Worm (Caenorhabditis elegans) whole organism, L3 larva: ENCODE measurements around the gene mig-2.

Experiments used
- R02D3.7 ChIP-seq: fragments of 150-350 bp; optimal IDR thresholded peaks from 2 replicates; lab custom pipeline; 2014; ENCODE audit warnings: missing biosample characterization, missing genetic modification characterization
- ZK546.5 ChIP-seq: sonication (generic microtip); optimal IDR thresholded peaks from 2 replicates; lab custom pipeline; 2017; ENCODE audit warnings: missing biosample characterization, missing genetic modification characterization
- aly-2 ChIP-seq: fragments of 150-350 bp; optimal IDR thresholded peaks from 2 replicates; lab custom pipeline; 2014; ENCODE audit warnings: missing biosample characterization, missing genetic modification characterization
- ama-1 ChIP-seq: fragments of 150-350 bp; optimal IDR thresholded peaks from 2 replicates; lab custom pipeline; 2018
- ceh-82 ChIP-seq: fragments of 150-350 bp; optimal IDR thresholded peaks from 2 replicates; lab custom pipeline; 2014; ENCODE audit warnings: missing biosample characterization, missing genetic modification characterization
- ceh-9 ChIP-seq: sonication (generic microtip); optimal IDR thresholded peaks from 2 replicates; lab custom pipeline; 2018; ENCODE audit warnings: missing biosample characterization, missing genetic modification characterization
- elt-2 ChIP-seq: sonication (generic microtip); optimal IDR thresholded peaks from 2 replicates; lab custom pipeline; 2016; ENCODE audit warnings: missing genetic modification reagents, mild to moderate bottlenecking, missing genetic modification characterization, missing compliant biosample characterization
- elt-3 ChIP-seq, 3 experiments: fragments of 150-350 bp in 1 of 3; sonication (generic microtip) in 2 of 3; optimal IDR thresholded peaks; 2 replicates in 2 of 3; 4 replicates in 1 of 3; lab custom pipeline; 2014 to 2017; ENCODE audit warnings: missing biosample characterization in 3 of 3, missing genetic modification characterization in 3 of 3
- eor-1 ChIP-seq, 2 experiments: fragments of 150-350 bp; optimal IDR thresholded peaks; 2 replicates each; lab custom pipeline; 2014 to 2018; ENCODE audit warnings: missing biosample characterization in 2 of 2, missing genetic modification characterization in 2 of 2
- fkh-10 ChIP-seq: sonication (generic microtip); optimal IDR thresholded peaks from 2 replicates; lab custom pipeline; 2017; ENCODE audit warnings: missing biosample characterization, missing genetic modification reagents, missing genetic modification characterization
- jun-1 ChIP-seq: fragments of 150-350 bp; optimal IDR thresholded peaks from 2 replicates; lab custom pipeline; 2014; ENCODE audit warnings: missing biosample characterization, missing genetic modification reagents, missing genetic modification characterization
- lin-39 ChIP-seq: fragments of 150-350 bp; optimal IDR thresholded peaks from 2 replicates; lab custom pipeline; 2018; ENCODE audit warnings: missing biosample characterization, missing genetic modification reagents, missing genetic modification characterization
- lsy-12 ChIP-seq: sonication (generic microtip); optimal IDR thresholded peaks from 2 replicates; lab custom pipeline; 2016; ENCODE audit warnings: mild to moderate bottlenecking, missing genetic modification characterization, missing compliant biosample characterization
- mdl-1 ChIP-seq: fragments of 150-350 bp; optimal IDR thresholded peaks from 2 replicates; lab custom pipeline; 2014; ENCODE audit warnings: missing biosample characterization, missing genetic modification characterization
- mml-1 ChIP-seq: fragments of 150-350 bp; sonication (generic microtip); optimal IDR thresholded peaks from 3 replicates; lab custom pipeline; 2014; ENCODE audit warnings: missing biosample characterization, missing genetic modification characterization
- nfya-1 ChIP-seq: sonication (generic microtip); optimal IDR thresholded peaks from 2 replicates; lab custom pipeline; 2017; ENCODE audit warnings: missing genetic modification characterization, mild to moderate bottlenecking, missing compliant biosample characterization, antibody characterized with exemption, moderate library complexity; ENCODE audit not compliant: insufficient read depth
- nhr-11 ChIP-seq: fragments of 150-350 bp; optimal IDR thresholded peaks from 2 replicates; lab custom pipeline; 2014; ENCODE audit warnings: missing biosample characterization, missing genetic modification characterization
- nhr-23 ChIP-seq: fragments of 150-350 bp; optimal IDR thresholded peaks from 2 replicates; lab custom pipeline; 2014; ENCODE audit warnings: missing biosample characterization, missing genetic modification reagents, missing genetic modification characterization
- nhr-237 ChIP-seq: fragments of 150-350 bp; optimal IDR thresholded peaks from 2 replicates; lab custom pipeline; 2014; ENCODE audit warnings: missing biosample characterization, missing genetic modification characterization
- nhr-25 ChIP-seq: sonication (generic microtip); optimal IDR thresholded peaks from 2 replicates; lab custom pipeline; 2017; ENCODE audit warnings: missing biosample characterization, missing genetic modification characterization
- nhr-28 ChIP-seq: fragments of 150-350 bp; optimal IDR thresholded peaks from 2 replicates; lab custom pipeline; 2014; ENCODE audit warnings: missing biosample characterization, missing genetic modification characterization
- nhr-43 ChIP-seq: sonication (generic microtip); optimal IDR thresholded peaks from 2 replicates; lab custom pipeline; 2016; ENCODE audit warnings: mild to moderate bottlenecking, missing genetic modification characterization, missing compliant biosample characterization; ENCODE audit not compliant: poor library complexity, severe bottlenecking
- nhr-67 ChIP-seq: fragments of 150-350 bp; optimal IDR thresholded peaks from 2 replicates; lab custom pipeline; 2014; ENCODE audit warnings: missing biosample characterization, missing genetic modification characterization
- nhr-76 ChIP-seq: fragments of 150-350 bp; sonication (generic microtip); optimal IDR thresholded peaks from 5 replicates; lab custom pipeline; 2014; ENCODE audit warnings: missing biosample characterization, missing genetic modification characterization
- nhr-77 ChIP-seq: fragments of 150-350 bp; optimal IDR thresholded peaks from 2 replicates; lab custom pipeline; 2014; ENCODE audit warnings: missing biosample characterization, missing genetic modification characterization
- pha-4 ChIP-seq: fragments of 150-350 bp; optimal IDR thresholded peaks from 2 replicates; lab custom pipeline; 2014; ENCODE audit warnings: missing biosample characterization, missing genetic modification reagents, missing genetic modification characterization
- sea-2 ChIP-seq: fragments of 150-350 bp; sonication (generic microtip); optimal IDR thresholded peaks from 4 replicates; lab custom pipeline; 2014; ENCODE audit warnings: missing biosample characterization, missing genetic modification reagents, missing genetic modification characterization
- skn-1 ChIP-seq: fragments of 150-350 bp; optimal IDR thresholded peaks from 2 replicates; lab custom pipeline; 2014; ENCODE audit warnings: missing biosample characterization, missing genetic modification characterization
- snpc-4 ChIP-seq: fragments of 150-350 bp; optimal IDR thresholded peaks from 2 replicates; lab custom pipeline; 2014; ENCODE audit warnings: missing biosample characterization, missing genetic modification characterization
- tbx-2 ChIP-seq: sonication (generic microtip); optimal IDR thresholded peaks from 2 replicates; lab custom pipeline; 2016; ENCODE audit warnings: mild to moderate bottlenecking, missing genetic modification characterization, missing compliant biosample characterization
- unc-39 ChIP-seq: sonication (generic microtip); optimal IDR thresholded peaks from 4 replicates; lab custom pipeline; 2017; ENCODE audit warnings: missing biosample characterization, missing genetic modification characterization
- unc-62 ChIP-seq: fragments of 150-350 bp; sonication (generic microtip); optimal IDR thresholded peaks from 4 replicates; lab custom pipeline; 2014; ENCODE audit warnings: missing biosample characterization, missing genetic modification reagents, missing genetic modification characterization
- zag-1 ChIP-seq: fragments of 150-350 bp; optimal IDR thresholded peaks from 2 replicates; lab custom pipeline; 2014; ENCODE audit warnings: missing biosample characterization, missing genetic modification characterization
- ztf-11 ChIP-seq: fragments of 150-350 bp; optimal IDR thresholded peaks from 2 replicates; lab custom pipeline; 2014; ENCODE audit warnings: missing biosample characterization, missing genetic modification characterization
- ztf-4 ChIP-seq: fragments of 150-350 bp; optimal IDR thresholded peaks from 2 replicates; lab custom pipeline; 2014; ENCODE audit warnings: missing biosample characterization, missing genetic modification characterization

The mig-2 gene

DNA sequence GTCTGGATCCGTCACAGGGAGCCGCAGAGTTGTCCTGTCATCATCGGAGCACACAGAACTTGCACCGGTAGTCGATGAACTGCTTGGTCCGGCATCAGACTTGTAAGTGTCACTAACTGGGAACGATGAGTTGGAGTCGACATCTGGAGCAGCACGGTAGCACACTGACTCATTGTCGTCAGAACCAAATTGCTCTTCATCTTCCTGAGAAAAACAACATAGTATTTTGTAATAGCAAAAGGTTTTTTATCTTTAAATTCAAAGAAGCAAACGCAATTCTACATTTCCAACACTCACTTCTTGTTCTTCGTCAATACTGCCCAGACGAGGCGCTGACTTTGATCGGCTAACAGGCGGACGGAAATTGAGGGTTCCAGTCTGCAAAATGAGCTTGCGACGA, 42.1 kb downstream of the mig-2 start:
- no peak for TF ChIP-seq pha-4
- TF ChIP-seq nhr-28 (tag; lab: Kevin White, UChicago) = no peak
- TF ChIP-seq fkh-10 (GFP tag; lab: Kevin White, UChicago) = no peak
- TF ChIP-seq ceh-82 (tag; lab: Kevin White, UChicago) = no peak
- TF ChIP-seq ama-1 = no peak
- no peak for TF ChIP-seq nhr-77 (tag; lab: Kevin White, UChicago)
- no peak for TF ChIP-seq mdl-1 (tag; lab: Kevin White, UChicago)
- TF ChIP-seq snpc-4 (tag; lab: Kevin White, UChicago) = no peak
- TF ChIP-seq ztf-11 (tag; lab: Kevin White, UChicago) = no peak
- TF ChIP-seq ZK546.5 (tag; lab: Kevin White, UChicago) = no peak
- no peak for TF ChIP-seq ceh-9 (tag; lab: Kevin White, UChicago)
- no peak for TF ChIP-seq elt-2 (tag; lab: Kevin White, UChicago)
- no peak for TF ChIP-seq tbx-2
- no peak for TF ChIP-seq lsy-12 (tag; lab: Kevin White, UChicago)
- no peak for TF ChIP-seq eor-1 (tag; optimal IDR thresholded peaks at IDR 0.05; lab: Kevin White, UChicago)
- no peak for TF ChIP-seq mml-1
- TF ChIP-seq nhr-67 = no peak
- no peak for TF ChIP-seq unc-62 (GFP tag; lab: Kevin White, UChicago)
- no peak for TF ChIP-seq unc-39 (tag; lab: Kevin White, UChicago)
- TF ChIP-seq lin-39 (tag; lab: Kevin White, UChicago) = no peak

DNA sequence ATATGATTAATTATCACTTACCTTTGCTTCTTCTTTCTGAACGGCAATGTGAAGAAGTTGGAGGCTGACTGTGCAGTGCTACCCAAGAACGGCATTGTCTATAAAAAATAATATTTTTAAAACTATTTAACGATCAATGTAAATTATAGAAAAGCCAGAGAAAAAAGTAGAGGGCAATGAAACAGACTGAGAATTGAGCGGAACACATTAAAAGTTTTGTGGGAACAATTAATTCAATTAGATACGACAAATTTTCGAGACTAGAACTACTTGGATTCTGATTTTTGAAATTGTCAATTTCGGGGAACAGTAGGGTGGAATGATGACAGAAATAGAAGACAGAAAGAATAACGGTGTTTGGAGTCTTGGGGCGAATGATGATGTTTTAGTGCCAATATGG, 43.2 kb downstream of the mig-2 start, which contains the start of gene F52D10.2:
F52D10.2 (minus strand) TSS at position 101 of the 400 bp plus-strand sequence.
- no peak for TF ChIP-seq ceh-9 (tag; lab: Kevin White, UChicago)
- TF ChIP-seq lsy-12 (tag; lab: Kevin White, UChicago) = no peak
- no peak for TF ChIP-seq nhr-11 (tag; lab: Kevin White, UChicago)
- TF ChIP-seq nhr-23 (tag; lab: Kevin White, UChicago) = no peak
- TF ChIP-seq R02D3.7 = no peak
- TF ChIP-seq nhr-67 = no peak
- no peak for TF ChIP-seq jun-1 (tag; lab: Kevin White, UChicago)
- TF ChIP-seq lin-39 (tag; lab: Kevin White, UChicago) = no peak
- TF ChIP-seq nhr-25 (tag; lab: Kevin White, UChicago) = no peak
- TF ChIP-seq aly-2 = no peak
- no peak for TF ChIP-seq ztf-4
- TF ChIP-seq nhr-76 (tag; lab: Kevin White, UChicago) = no peak
- TF ChIP-seq fkh-10 (GFP tag; lab: Kevin White, UChicago) = no peak

DNA sequence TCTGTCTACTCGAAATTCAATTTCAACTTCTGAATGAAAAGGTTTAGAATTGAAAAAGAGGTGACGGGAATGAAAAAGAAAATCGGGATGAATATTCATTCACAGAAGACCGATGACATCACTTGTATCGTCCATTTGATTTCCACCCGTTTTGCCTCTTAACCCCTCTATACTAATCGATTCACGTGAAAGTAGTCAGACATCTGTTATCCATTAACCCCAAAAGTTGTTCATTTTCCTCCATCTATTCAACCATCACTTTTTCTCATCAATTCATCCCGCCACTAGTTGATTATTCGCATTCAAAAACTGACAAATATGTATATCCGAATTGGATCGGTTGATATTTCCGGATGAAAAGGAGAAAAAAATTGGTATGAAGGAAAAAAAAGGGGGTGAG, 44.1 kb downstream of the mig-2 start:
- TF ChIP-seq nhr-11 (tag; lab: Kevin White, UChicago) (no peak), unc-39 (tag; lab: Kevin White, UChicago) (no peak), skn-1 (tag; lab: Kevin White, UChicago) (no peak), ceh-9 (tag; lab: Kevin White, UChicago) (no peak), nfya-1 (tag; lab: Kevin White, UChicago) (no peak), nhr-43 (tag; lab: Kevin White, UChicago) (no peak)

DNA sequence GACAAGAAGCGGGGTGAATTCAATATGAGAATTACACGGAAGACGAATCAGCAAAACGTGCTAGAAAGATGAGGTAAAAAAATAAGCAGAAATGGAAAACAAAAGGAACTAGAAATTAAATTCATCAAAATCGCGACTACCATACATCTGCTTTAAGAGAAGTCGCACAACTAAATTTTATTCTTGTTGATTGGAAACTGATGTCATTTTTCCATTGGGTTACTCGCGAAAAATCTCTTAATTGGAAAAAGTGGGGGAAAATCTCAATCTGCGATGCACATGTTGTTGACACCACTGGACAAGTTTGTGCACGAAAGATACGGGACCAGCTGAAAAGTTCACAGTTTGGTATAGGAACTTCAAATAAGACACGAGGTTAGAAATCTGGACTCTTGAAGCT, 48.5 kb downstream of the mig-2 start:
- TF ChIP-seq tbx-2 = no peak
- no peak for TF ChIP-seq nhr-43 (tag; lab: Kevin White, UChicago)
- TF ChIP-seq pha-4 = no peak
- TF ChIP-seq lin-39 (tag; lab: Kevin White, UChicago) = no peak
- no peak for TF ChIP-seq lsy-12 (tag; lab: Kevin White, UChicago)
- no peak for TF ChIP-seq zag-1
- no peak for TF ChIP-seq ceh-9 (tag; lab: Kevin White, UChicago)
- no peak for TF ChIP-seq ztf-11 (tag; lab: Kevin White, UChicago)
- no peak for TF ChIP-seq nhr-77 (tag; lab: Kevin White, UChicago)
- TF ChIP-seq unc-62 (GFP tag; lab: Kevin White, UChicago) = no peak
- TF ChIP-seq snpc-4 (tag; lab: Kevin White, UChicago) = no peak
- no peak for TF ChIP-seq nhr-237
- no peak for TF ChIP-seq elt-3 (tag; optimal IDR thresholded peaks at IDR 0.05; lab: Kevin White, UChicago)
- no peak for TF ChIP-seq sea-2
